Worm (Caenorhabditis elegans): ENCODE results near the gene rpl-9.

- TF ChIP-seq T22C8.4 (GFP tag; IDR thresholded peaks at IDR 0.05) (no peak), ztf-29 (GFP tag; IDR thresholded peaks at IDR 0.05) (no peak)
Observed at ce11 chrIII:7579324-7579723, 6.7 kb upstream of the rpl-9 start, which contains the start of gene mfsd-6.
